Fruit fly (Drosophila melanogaster): Measurements from ENCODE around the gene Tgs1.

DNA sequence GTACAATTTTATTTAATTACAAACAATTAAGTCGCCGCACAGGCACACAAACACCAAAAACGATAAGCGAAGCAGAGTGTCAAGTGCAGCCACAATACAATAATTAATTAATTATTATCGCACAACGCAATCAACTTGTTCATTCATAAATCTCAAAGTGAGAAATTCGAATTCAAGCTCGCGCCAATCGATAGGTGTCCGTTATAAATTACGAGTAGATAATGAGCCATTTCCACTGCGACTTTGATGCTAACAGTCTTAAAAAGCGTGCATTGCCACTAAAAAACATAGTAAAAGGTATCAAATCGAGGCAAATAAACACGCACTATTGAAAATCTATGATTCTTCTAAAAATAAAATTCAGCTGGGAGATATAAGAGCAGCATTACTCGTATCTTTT lies 25.1 kb upstream of the Tgs1 start:
- TF ChIP-seq Eip93F (GFP tag; optimal IDR thresholded peaks at IDR 0.05), result no peak
- TF ChIP-seq CG8119 (GFP tag; IDR thresholded peaks at IDR 0.05), result no peak
- TF ChIP-seq CG34406 (GFP tag; optimal IDR thresholded peaks at IDR 0.05), result no peak
- TF ChIP-seq CG9139 (GFP tag; optimal IDR thresholded peaks at IDR 0.05), result no peak
- TF ChIP-seq Sox102F (GFP tag; optimal IDR thresholded peaks at IDR 0.05), result no peak
- TF ChIP-seq Eip78C (GFP tag), result no peak
- no peak for TF ChIP-seq CG6163 (GFP tag; IDR thresholded peaks at IDR 0.05)
- TF ChIP-seq acj6 (GFP tag; optimal IDR thresholded peaks at IDR 0.05), result no peak
- TF ChIP-seq Blimp-1 (GFP tag; optimal IDR thresholded peaks at IDR 0.05), result no peak
- TF ChIP-seq CG6854 (GFP tag; optimal IDR thresholded peaks at IDR 0.05), result no peak
- no peak for TF ChIP-seq eg (GFP tag; IDR thresholded peaks at IDR 0.05)
- TF ChIP-seq CG1621 (tag; optimal IDR thresholded peaks at IDR 0.05), result no peak
- no peak for TF ChIP-seq Sox14 (GFP tag; optimal IDR thresholded peaks at IDR 0.05)
- no peak for TF ChIP-seq CG11762 (GFP tag; optimal IDR thresholded peaks at IDR 0.05; ENCODE audit: insufficient read depth)
